Worm (Caenorhabditis elegans) whole organism, L1 larva: ENCODE results near the gene Y110A2AL.3.

ENCODE experiments used
- C16A3.4 ChIP-seq: fragments of 150-350 bp; optimal IDR thresholded peaks from 2 replicates; lab custom pipeline; 2014; ENCODE audit warnings: missing biosample characterization, missing genetic modification characterization
- C34B4.2 ChIP-seq: sonication (generic microtip); optimal IDR thresholded peaks from 2 replicates; lab custom pipeline; 2017; ENCODE audit warnings: mild to moderate bottlenecking, missing genetic modification characterization, missing compliant biosample characterization
- Y116A8C.19 ChIP-seq: sonication (generic microtip); optimal IDR thresholded peaks from 2 replicates; lab custom pipeline; 2016; ENCODE audit warnings: missing compliant biosample characterization, missing genetic modification characterization, borderline replicate concordance
- aly-2 ChIP-seq: fragments of 150-350 bp; optimal IDR thresholded peaks from 2 replicates; lab custom pipeline; 2014; ENCODE audit warnings: missing biosample characterization, missing genetic modification characterization
- blmp-1 ChIP-seq: fragments of 150-350 bp; optimal IDR thresholded peaks from 2 replicates; lab custom pipeline; 2014; ENCODE audit warnings: missing biosample characterization, missing genetic modification characterization
- dsc-1 ChIP-seq: sonication (generic microtip); optimal IDR thresholded peaks from 2 replicates; lab custom pipeline; 2016; ENCODE audit warnings: mild to moderate bottlenecking, missing genetic modification characterization, missing compliant biosample characterization
- elt-2 ChIP-seq: sonication (generic microtip); optimal IDR thresholded peaks from 2 replicates; lab custom pipeline; 2016; ENCODE audit warnings: missing genetic modification characterization, mild to moderate bottlenecking, inconsistent platforms, missing compliant biosample characterization, missing genetic modification reagents
- ets-5 ChIP-seq: fragments of 200-800 bp; sonication (Bioruptor generic); IDR thresholded peaks from 2 replicates; pipeline ENCODE4 v1.3.6; 2022; ENCODE audit warnings: missing genetic modification characterization, missing compliant biosample characterization
- fkh-4 ChIP-seq: sonication (generic microtip); optimal IDR thresholded peaks from 2 replicates; lab custom pipeline; 2016; ENCODE audit warnings: missing compliant biosample characterization, missing genetic modification characterization, borderline replicate concordance
- fkh-8 ChIP-seq: sonication (generic microtip); optimal IDR thresholded peaks from 2 replicates; lab custom pipeline; 2016; ENCODE audit warnings: mild to moderate bottlenecking, missing genetic modification characterization, missing compliant biosample characterization
- grh-1 ChIP-seq: fragments of 200-800 bp; sonication (Bioruptor generic); IDR thresholded peaks from 2 replicates; pipeline ENCODE4 v1.3.6; 2022; ENCODE audit warnings: missing genetic modification reagents, missing genetic modification characterization, missing compliant biosample characterization
- hlh-4 ChIP-seq: sonication (generic microtip); optimal IDR thresholded peaks from 2 replicates; lab custom pipeline; 2016; ENCODE audit warnings: mild to moderate bottlenecking, missing genetic modification characterization, missing compliant biosample characterization
- hpl-2 ChIP-seq: fragments of 150-350 bp; optimal IDR thresholded peaks from 2 replicates; lab custom pipeline; 2014; ENCODE audit warnings: missing biosample characterization, missing genetic modification reagents, missing genetic modification characterization
- isw-1 ChIP-seq: fragments of 200-800 bp; sonication (Bioruptor generic); IDR thresholded peaks from 2 replicates; pipeline ENCODE4 v1.3.6; 2022; ENCODE audit warnings: missing genetic modification characterization, missing compliant biosample characterization
- jun-1 ChIP-seq: fragments of 150-350 bp; optimal IDR thresholded peaks from 2 replicates; lab custom pipeline; 2014; ENCODE audit warnings: missing biosample characterization, missing genetic modification reagents, missing genetic modification characterization
- lin-13 ChIP-seq: fragments of 150-350 bp; optimal IDR thresholded peaks from 2 replicates; lab custom pipeline; 2014; ENCODE audit warnings: missing biosample characterization, missing genetic modification reagents, missing genetic modification characterization
- lin-35 ChIP-seq, 2 experiments: fragments of 150-350 bp; optimal IDR thresholded peaks; 2 replicates each; lab custom pipeline; 2014; ENCODE audit warnings: missing biosample characterization in 2 of 2, missing genetic modification characterization in 2 of 2, missing genetic modification reagents in 2 of 2
- mab-9 ChIP-seq: fragments of 200-800 bp; sonication (Bioruptor generic); IDR thresholded peaks from 2 replicates; pipeline ENCODE4 v1.3.6; 2022; ENCODE audit warnings: missing genetic modification reagents, missing genetic modification characterization, missing compliant biosample characterization
- mef-2 ChIP-seq: fragments of 150-350 bp; optimal IDR thresholded peaks from 2 replicates; lab custom pipeline; 2014; ENCODE audit warnings: missing biosample characterization, missing genetic modification characterization
- nhr-11 ChIP-seq: fragments of 150-350 bp; optimal IDR thresholded peaks from 2 replicates; lab custom pipeline; 2014; ENCODE audit warnings: missing biosample characterization, missing genetic modification characterization
- nhr-12 ChIP-seq: sonication (generic microtip); optimal IDR thresholded peaks from 2 replicates; lab custom pipeline; 2017; ENCODE audit warnings: missing biosample characterization, missing genetic modification characterization
- nhr-47 ChIP-seq: sonication (generic microtip); optimal IDR thresholded peaks from 2 replicates; lab custom pipeline; 2016; ENCODE audit warnings: mild to moderate bottlenecking, missing genetic modification characterization, moderate library complexity, missing compliant biosample characterization
- nhr-76 ChIP-seq: sonication (generic microtip); optimal IDR thresholded peaks from 2 replicates; lab custom pipeline; 2017; ENCODE audit warnings: missing biosample characterization, missing genetic modification characterization
- nhr-77 ChIP-seq: fragments of 150-350 bp; optimal IDR thresholded peaks from 2 replicates; lab custom pipeline; 2014; ENCODE audit warnings: missing biosample characterization, missing genetic modification characterization
- nhr-90 ChIP-seq: sonication (generic microtip); optimal IDR thresholded peaks from 2 replicates; lab custom pipeline; 2016; ENCODE audit warnings: mild to moderate bottlenecking, missing genetic modification characterization, missing compliant biosample characterization; ENCODE audit not compliant: poor library complexity
- pax-3 ChIP-seq: fragments of 200-800 bp; sonication (Bioruptor generic); optimal IDR thresholded peaks from 2 replicates; lab custom pipeline; 2018; ENCODE audit warnings: mild to moderate bottlenecking, missing genetic modification characterization, moderate library complexity, missing compliant biosample characterization
- pqm-1 ChIP-seq: sonication (generic microtip); optimal IDR thresholded peaks from 3 replicates; lab custom pipeline; 2017; ENCODE audit warnings: missing biosample characterization, missing genetic modification characterization
- rnt-1 ChIP-seq: sonication (generic microtip); optimal IDR thresholded peaks from 2 replicates; lab custom pipeline; 2016; ENCODE audit warnings: mild to moderate bottlenecking, missing genetic modification characterization, moderate library complexity, missing compliant biosample characterization
- snpc-4 ChIP-seq: fragments of 150-350 bp; optimal IDR thresholded peaks from 2 replicates; lab custom pipeline; 2014; ENCODE audit warnings: missing biosample characterization, missing genetic modification characterization
- sox-4 ChIP-seq: sonication (generic microtip); optimal IDR thresholded peaks from 2 replicates; lab custom pipeline; 2016; ENCODE audit warnings: missing genetic modification characterization, missing compliant biosample characterization
- sptf-1 ChIP-seq: fragments of 150-350 bp; optimal IDR thresholded peaks from 2 replicates; lab custom pipeline; 2014; ENCODE audit warnings: missing biosample characterization, missing genetic modification characterization
- tlp-1 ChIP-seq: fragments of 150-350 bp; optimal IDR thresholded peaks from 2 replicates; lab custom pipeline; 2014; ENCODE audit warnings: missing biosample characterization, missing genetic modification characterization
- unc-130 ChIP-seq: fragments of 150-350 bp; optimal IDR thresholded peaks from 2 replicates; lab custom pipeline; 2017; ENCODE audit warnings: missing biosample characterization, missing genetic modification characterization, inconsistent platforms
- unc-62 ChIP-seq: fragments of 150-350 bp; optimal IDR thresholded peaks from 2 replicates; lab custom pipeline; 2014; ENCODE audit warnings: missing biosample characterization, missing genetic modification reagents, missing genetic modification characterization
- xbp-1 ChIP-seq: sonication (generic microtip); optimal IDR thresholded peaks from 2 replicates; lab custom pipeline; 2016; ENCODE audit warnings: missing genetic modification characterization, missing compliant biosample characterization
- zag-1 ChIP-seq: fragments of 150-350 bp; optimal IDR thresholded peaks from 2 replicates; lab custom pipeline; 2014; ENCODE audit warnings: missing biosample characterization, missing genetic modification characterization
- ztf-11 ChIP-seq, 2 experiments: sonication (generic microtip); optimal IDR thresholded peaks; 2 replicates each; lab custom pipeline; 2016 to 2017; ENCODE audit warnings: missing genetic modification characterization in 2 of 2, missing biosample characterization in 1 of 2, missing compliant biosample characterization in 1 of 2
- ztf-4 ChIP-seq: fragments of 150-350 bp; optimal IDR thresholded peaks from 2 replicates; lab custom pipeline; 2014; ENCODE audit warnings: missing biosample characterization, missing genetic modification characterization

The Y110A2AL.3 gene

ce11 chrII:2878909-2879308 is 12.0 kb downstream of the Y110A2AL.3 start:
- TF ChIP-seq Y116A8C.19 (tag; lab: Kevin White, UChicago) = no peak
- TF ChIP-seq ztf-11 (tag; optimal IDR thresholded peaks at IDR 0.05; lab: Kevin White, UChicago) = no peak
- TF ChIP-seq nhr-90 (tag; lab: Kevin White, UChicago) = no peak
- no peak for TF ChIP-seq zag-1 (tag; lab: Kevin White, UChicago)
- no peak for TF ChIP-seq ztf-4 (tag; lab: Kevin White, UChicago)

- no peak for TF ChIP-seq sptf-1 (tag; lab: Kevin White, UChicago)
- no peak for TF ChIP-seq nhr-12
- peak; percentile 16 for TF ChIP-seq lin-13 (GFP tag; lab: Kevin White, UChicago)
- no peak for TF ChIP-seq rnt-1 (tag; lab: Kevin White, UChicago)
- TF ChIP-seq mab-9 (GFP tag; lab: Robert Waterston, UW) = no peak
- TF ChIP-seq nhr-77 (tag; lab: Kevin White, UChicago) = no peak
- TF ChIP-seq, all 84 proteins: peak for 1
Measured at ce11 chrII:2881088-2881487, 14.2 kb downstream of the Y110A2AL.3 start.

ce11 chrII:2884810-2885209 is 17.9 kb downstream of the Y110A2AL.3 start, which contains the start of gene pigw-1:
TSS of gene pigw-1 (minus strand) at chrII:2884910.
- no peak for TF ChIP-seq fkh-4 (tag; lab: Kevin White, UChicago)
- no peak for TF ChIP-seq sptf-1 (tag; lab: Kevin White, UChicago)
- TF ChIP-seq mef-2 (tag; lab: Kevin White, UChicago) = no peak
- TF ChIP-seq nhr-47 (tag; lab: Kevin White, UChicago) = no peak
- TF ChIP-seq elt-2 (tag; lab: Kevin White, UChicago) = no peak
- no peak for TF ChIP-seq dsc-1 (tag; lab: Kevin White, UChicago)

- TF ChIP-seq ets-5 (GFP tag; lab: Robert Waterston, UW) = no peak
- TF ChIP-seq hpl-2 (GFP tag; lab: Kevin White, UChicago) = no peak
- TF ChIP-seq sox-4 (tag; lab: Kevin White, UChicago) = no peak
- TF ChIP-seq tlp-1 = no peak
- TF ChIP-seq blmp-1 = no peak
- TF ChIP-seq lin-13 (GFP tag; lab: Kevin White, UChicago) = no peak
- TF ChIP-seq fkh-4 (tag; lab: Kevin White, UChicago) = no peak
- no peak for TF ChIP-seq elt-2 (tag; lab: Kevin White, UChicago)
- TF ChIP-seq, all 84 proteins: peak for 0
Measured at ce11 chrII:2885518-2886449, 18.9 kb downstream of the Y110A2AL.3 start.

- TF ChIP-seq rnt-1 (tag; lab: Kevin White, UChicago) = peak; percentile 100
- TF ChIP-seq jun-1 (tag; lab: Kevin White, UChicago) = peak; percentile 77
- peak; percentile 11 for TF ChIP-seq nhr-11 (tag; lab: Kevin White, UChicago)
- peak; percentile 88 for TF ChIP-seq isw-1 (GFP tag; lab: Robert Waterston, UW)
- TF ChIP-seq pqm-1 (tag; lab: Kevin White, UChicago) = peak; percentile 49
- TF ChIP-seq C34B4.2 (tag; lab: Kevin White, UChicago) = peak; percentile 74
- TF ChIP-seq mab-9 (GFP tag; lab: Robert Waterston, UW) = peak; percentile 95
- TF ChIP-seq xbp-1 (tag; lab: Kevin White, UChicago) = peak; percentile 92
- TF ChIP-seq lin-35 (GFP tag; optimal IDR thresholded peaks at IDR 0.05; lab: Kevin White, UChicago) = peak; percentile 85 to 87
- TF ChIP-seq nhr-77 (tag; lab: Kevin White, UChicago) = peak; percentile 67
- no peak for TF ChIP-seq unc-62 (GFP tag; lab: Kevin White, UChicago)
- peak; percentile 90 for TF ChIP-seq grh-1 (GFP tag; lab: Robert Waterston, UW)
- peak; percentile 94 for TF ChIP-seq unc-130
- TF ChIP-seq nhr-47 (tag; lab: Kevin White, UChicago) = peak; percentile 97
- peak; percentile 56 for TF ChIP-seq hpl-2 (GFP tag; lab: Kevin White, UChicago)
- TF ChIP-seq snpc-4 (tag; lab: Kevin White, UChicago) = peak; percentile 75
- TF ChIP-seq aly-2 (tag; lab: Kevin White, UChicago) = peak; percentile 61
- peak; percentile 99 for TF ChIP-seq fkh-4 (tag; lab: Kevin White, UChicago)
- peak; percentile 97 for TF ChIP-seq pax-3 (tag; lab: Kevin White, UChicago)
- peak; percentile 96 for TF ChIP-seq fkh-8
- peak in 1 of 2 experiments; percentile 98 for TF ChIP-seq ztf-11 (tag; optimal IDR thresholded peaks at IDR 0.05; lab: Kevin White, UChicago)
- TF ChIP-seq hlh-4 (tag; lab: Kevin White, UChicago) = no peak
- peak; percentile 95 for TF ChIP-seq sox-4 (tag; lab: Kevin White, UChicago)
- peak; percentile 90 for TF ChIP-seq C16A3.4 (tag; lab: Kevin White, UChicago)
- TF ChIP-seq lin-13 (GFP tag; lab: Kevin White, UChicago) = peak; percentile 91
- TF ChIP-seq nhr-76 (tag; lab: Kevin White, UChicago) = no peak
- peak; percentile 88 for TF ChIP-seq Y116A8C.19 (tag; lab: Kevin White, UChicago)
- no peak for TF ChIP-seq nhr-12
Measured at ce11 chrII:2888957-2889630, 22.2 kb downstream of the Y110A2AL.3 start, which contains the start of gene pinn-1. TSS of gene pinn-1 (minus strand) at chrII:2889007.
